Worm (Caenorhabditis elegans) whole organism, young adult: ENCODE data around the gene C08F8.9.
A peak's percentile ranks its signal among the peaks of the same experiment; 100 is the strongest.

Source experiments
- B0035.1 ChIP-seq: sonication (generic microtip); optimal IDR thresholded peaks from 2 replicates; lab custom pipeline; 2016; ENCODE audit warnings: missing genetic modification characterization, mild to moderate bottlenecking, missing compliant biosample characterization, missing genotype, missing genetic modification reagents
- C06A6.2 ChIP-seq: fragments of 200-800 bp; sonication (Bioruptor generic); conservative IDR thresholded peaks from 2 replicates; pipeline ENCODE4 v1.3.6; 2022; ENCODE audit warnings: missing genetic modification characterization, missing compliant biosample characterization
- F22D6.2 ChIP-seq: sonication (generic microtip); optimal IDR thresholded peaks from 2 replicates; lab custom pipeline; 2016; ENCODE audit warnings: mild to moderate bottlenecking, missing genetic modification characterization, missing compliant biosample characterization
- F49E8.2 ChIP-seq: sonication (generic microtip); optimal IDR thresholded peaks from 3 replicates; lab custom pipeline; 2017; ENCODE audit warnings: missing genetic modification characterization, mild to moderate bottlenecking, missing compliant biosample characterization, antibody characterized with exemption, moderate library complexity; ENCODE audit not compliant: insufficient read depth
- F52B5.7 ChIP-seq: sonication (generic microtip); optimal IDR thresholded peaks from 2 replicates; lab custom pipeline; 2016; ENCODE audit warnings: mild to moderate bottlenecking, missing genetic modification characterization, missing compliant biosample characterization
- F55B11.4 ChIP-seq: sonication (generic microtip); optimal IDR thresholded peaks from 2 replicates; lab custom pipeline; 2016; ENCODE audit warnings: missing compliant biosample characterization, missing genetic modification characterization, borderline replicate concordance; ENCODE audit not compliant: insufficient read depth
- F57C9.4 ChIP-seq: sonication (generic microtip); optimal IDR thresholded peaks from 2 replicates; lab custom pipeline; 2017; ENCODE audit warnings: mild to moderate bottlenecking, missing genetic modification characterization, missing compliant biosample characterization
- K11D2.4 ChIP-seq: fragments of 200-800 bp; sonication (Bioruptor generic); IDR thresholded peaks from 2 replicates; pipeline ENCODE4 v1.3.6; 2022; ENCODE audit warnings: missing genetic modification reagents, missing genetic modification characterization, missing compliant biosample characterization
- Y67H2A.10 ChIP-seq: fragments of 200-800 bp; sonication (Bioruptor generic); conservative IDR thresholded peaks from 2 replicates; pipeline ENCODE4 v1.3.6; 2022; ENCODE audit warnings: missing genetic modification reagents, missing genetic modification characterization, missing compliant biosample characterization
- Y79H2A.3 ChIP-seq: fragments of 200-800 bp; sonication (Bioruptor generic); conservative IDR thresholded peaks from 2 replicates; pipeline ENCODE4 v1.3.6; 2022; ENCODE audit warnings: missing genetic modification reagents, missing genetic modification characterization, missing compliant biosample characterization
- ZK185.1 ChIP-seq: sonication (generic microtip); optimal IDR thresholded peaks from 2 replicates; lab custom pipeline; 2016; ENCODE audit warnings: mild to moderate bottlenecking, missing genetic modification characterization, missing compliant biosample characterization; ENCODE audit not compliant: poor library complexity, severe bottlenecking
- akir-1 ChIP-seq: fragments of 200-800 bp; sonication (Bioruptor generic); optimal IDR thresholded peaks from 2 replicates; lab custom pipeline; 2018; ENCODE audit warnings: mild to moderate bottlenecking, missing genetic modification characterization, moderate library complexity, missing compliant biosample characterization
- ama-1 ChIP-seq, 3 experiments: fragments of 150-350 bp in 1 of 3; sonication (generic microtip) in 2 of 3; optimal IDR thresholded peaks; 2 replicates each; lab custom pipeline; 2014 to 2018; ENCODE audit warnings: missing biosample characterization in 2 of 3, missing genetic modification characterization in 2 of 3, missing genetic modification reagents in 2 of 3
- aptf-2 ChIP-seq: fragments of 200-800 bp; sonication (Bioruptor generic); conservative IDR thresholded peaks from 2 replicates; pipeline ENCODE4 v1.3.6; 2022; ENCODE audit warnings: missing genetic modification reagents, missing genetic modification characterization, missing compliant biosample characterization
- attf-3 ChIP-seq: fragments of 200-800 bp; sonication (Bioruptor generic); conservative IDR thresholded peaks from 2 replicates; pipeline ENCODE4 v1.3.6; 2022; ENCODE audit warnings: missing genetic modification reagents, missing genetic modification characterization, missing compliant biosample characterization
- attf-6 ChIP-seq: fragments of 200-800 bp; sonication (Bioruptor generic); IDR thresholded peaks from 2 replicates; pipeline ENCODE4 v1.3.6; 2022; ENCODE audit warnings: missing genetic modification reagents, missing genetic modification characterization, missing compliant biosample characterization
- cebp-2 ChIP-seq: fragments of 200-800 bp; sonication (Bioruptor generic); IDR thresholded peaks from 2 replicates; pipeline ENCODE4 v1.3.6; 2022; ENCODE audit warnings: missing genetic modification characterization, missing compliant biosample characterization
- chd-7 ChIP-seq: sonication (generic microtip); optimal IDR thresholded peaks from 2 replicates; lab custom pipeline; 2016; ENCODE audit warnings: mild to moderate bottlenecking, missing genetic modification characterization, moderate library complexity, missing compliant biosample characterization
- dox-1 ChIP-seq: fragments of 200-800 bp; sonication (Bioruptor generic); IDR thresholded peaks from 2 replicates; pipeline ENCODE4 v1.3.6; 2022; ENCODE audit warnings: missing genetic modification reagents, missing genetic modification characterization, missing compliant biosample characterization
- dpff-1 ChIP-seq: sonication (generic microtip); optimal IDR thresholded peaks from 2 replicates; lab custom pipeline; 2017; ENCODE audit warnings: mild to moderate bottlenecking, missing genetic modification characterization, missing compliant biosample characterization
- egl-18 ChIP-seq: fragments of 200-800 bp; sonication (Bioruptor generic); IDR thresholded peaks from 2 replicates; pipeline ENCODE4 v1.3.6; 2022; ENCODE audit warnings: missing genetic modification reagents, missing genetic modification characterization, missing compliant biosample characterization
- ets-4 ChIP-seq: fragments of 200-800 bp; sonication (Bioruptor generic); optimal IDR thresholded peaks from 2 replicates; lab custom pipeline; 2018; ENCODE audit warnings: mild to moderate bottlenecking, missing genetic modification characterization, missing compliant biosample characterization
- hlh-12 ChIP-seq: sonication (generic microtip); optimal IDR thresholded peaks from 2 replicates; lab custom pipeline; 2016; ENCODE audit warnings: missing genetic modification characterization, missing compliant biosample characterization
- hmg-20 ChIP-seq: fragments of 200-800 bp; sonication (Bioruptor generic); IDR thresholded peaks from 2 replicates; pipeline ENCODE4 v1.3.6; 2022; ENCODE audit warnings: missing genetic modification reagents, missing genetic modification characterization, missing compliant biosample characterization
- hrde-1 ChIP-seq: sonication (generic microtip); optimal IDR thresholded peaks from 2 replicates; lab custom pipeline; 2016; ENCODE audit warnings: missing genetic modification characterization, mild to moderate bottlenecking, missing compliant biosample characterization, moderate library complexity, missing genotype, missing genetic modification reagents, borderline replicate concordance
- lag-1 ChIP-seq: fragments of 200-800 bp; sonication (Bioruptor generic); IDR thresholded peaks from 2 replicates; pipeline ENCODE4 v1.3.6; 2022; ENCODE audit warnings: missing genetic modification reagents, missing genetic modification characterization, missing compliant biosample characterization
- let-607 ChIP-seq, 2 experiments: fragments of 200-800 bp in 1 of 2; sonication (Bioruptor generic) in 1 of 2; sonication (generic microtip) in 1 of 2; optimal IDR thresholded peaks; 2 replicates each; lab custom pipeline; 2016 to 2018; ENCODE audit warnings: mild to moderate bottlenecking in 2 of 2, missing compliant biosample characterization in 2 of 2, missing genetic modification characterization in 2 of 2, moderate library complexity in 2 of 2, missing genotype in 1 of 2
- lin-54 ChIP-seq: fragments of 200-800 bp; sonication (Bioruptor generic); optimal IDR thresholded peaks from 2 replicates; lab custom pipeline; 2018; ENCODE audit warnings: mild to moderate bottlenecking, missing genetic modification characterization, missing compliant biosample characterization
- lsl-1 ChIP-seq: fragments of 200-800 bp; sonication (Bioruptor generic); optimal IDR thresholded peaks from 2 replicates; lab custom pipeline; 2018; ENCODE audit warnings: mild to moderate bottlenecking, missing genetic modification characterization, moderate library complexity, missing compliant biosample characterization
- madf-8 ChIP-seq: fragments of 200-800 bp; sonication (Bioruptor generic); conservative IDR thresholded peaks from 2 replicates; pipeline ENCODE4 v1.3.6; 2022; ENCODE audit warnings: missing genetic modification reagents, missing genetic modification characterization, missing compliant biosample characterization
- nfya-1 ChIP-seq: sonication (generic microtip); optimal IDR thresholded peaks from 2 replicates; lab custom pipeline; 2017; ENCODE audit warnings: antibody characterized with exemption, missing compliant biosample characterization, missing genetic modification characterization, borderline replicate concordance; ENCODE audit not compliant: insufficient read depth
- nfya-2 ChIP-seq: fragments of 200-800 bp; sonication (Bioruptor generic); IDR thresholded peaks from 2 replicates; pipeline ENCODE4 v1.3.6; 2022; ENCODE audit warnings: missing genetic modification reagents, missing genetic modification characterization, missing compliant biosample characterization
- nfyb-1 ChIP-seq: fragments of 200-800 bp; sonication (Bioruptor generic); IDR thresholded peaks from 2 replicates; pipeline ENCODE4 v1.3.6; 2022; ENCODE audit warnings: missing genetic modification reagents, missing genetic modification characterization, missing compliant biosample characterization
- nhr-179 ChIP-seq: sonication (generic microtip); optimal IDR thresholded peaks from 2 replicates; lab custom pipeline; 2016; ENCODE audit warnings: mild to moderate bottlenecking, missing genetic modification characterization, missing compliant biosample characterization
- nhr-27 ChIP-seq: fragments of 200-800 bp; sonication (Bioruptor generic); optimal IDR thresholded peaks from 2 replicates; lab custom pipeline; 2018; ENCODE audit warnings: mild to moderate bottlenecking, missing genetic modification characterization, moderate library complexity, missing compliant biosample characterization
- nhr-90 ChIP-seq: sonication (generic microtip); optimal IDR thresholded peaks from 2 replicates; lab custom pipeline; 2016; ENCODE audit warnings: missing genotype, mild to moderate bottlenecking, missing genetic modification characterization, missing compliant biosample characterization
- pha-4 ChIP-seq: fragments of 150-350 bp; sonication (generic microtip); optimal IDR thresholded peaks from 2 replicates; lab custom pipeline; 2014; ENCODE audit warnings: missing biosample characterization, missing genetic modification reagents, missing genetic modification characterization
- snpc-3.4 ChIP-seq: sonication (generic microtip); optimal IDR thresholded peaks from 2 replicates; lab custom pipeline; 2017; ENCODE audit warnings: missing genetic modification characterization, mild to moderate bottlenecking, missing compliant biosample characterization, antibody characterized with exemption, moderate library complexity, missing genotype, missing genetic modification reagents
- sptf-2 ChIP-seq: fragments of 200-800 bp; sonication (Bioruptor generic); optimal IDR thresholded peaks from 2 replicates; lab custom pipeline; 2018; ENCODE audit warnings: mild to moderate bottlenecking, missing genetic modification characterization, missing compliant biosample characterization
- tbx-9 ChIP-seq: sonication (generic microtip); optimal IDR thresholded peaks from 2 replicates; lab custom pipeline; 2016; ENCODE audit warnings: borderline replicate concordance, missing genetic modification characterization, inconsistent platforms, missing compliant biosample characterization
- tlf-1 ChIP-seq: fragments of 200-800 bp; sonication (Bioruptor generic); optimal IDR thresholded peaks from 2 replicates; lab custom pipeline; 2018; ENCODE audit warnings: mild to moderate bottlenecking, missing genetic modification characterization, missing compliant biosample characterization
- zim-3 ChIP-seq: sonication (generic microtip); optimal IDR thresholded peaks from 2 replicates; lab custom pipeline; 2017; ENCODE audit warnings: mild to moderate bottlenecking, missing genetic modification characterization, moderate library complexity, missing compliant biosample characterization
- ztf-25 ChIP-seq: fragments of 200-800 bp; sonication (Bioruptor generic); IDR thresholded peaks from 2 replicates; pipeline ENCODE4 v1.3.6; 2022; ENCODE audit warnings: missing genetic modification reagents, missing genetic modification characterization, missing compliant biosample characterization
- ztf-28 ChIP-seq: fragments of 200-800 bp; sonication (Bioruptor generic); IDR thresholded peaks from 2 replicates; pipeline ENCODE4 v1.3.6; 2022; ENCODE audit warnings: missing genetic modification reagents, missing genetic modification characterization, missing compliant biosample characterization
- ztf-3 ChIP-seq: fragments of 200-800 bp; sonication (Bioruptor generic); optimal IDR thresholded peaks from 2 replicates; lab custom pipeline; 2018; ENCODE audit warnings: mild to moderate bottlenecking, missing genetic modification characterization, missing compliant biosample characterization
- ztf-6 ChIP-seq: fragments of 200-800 bp; sonication (Bioruptor generic); IDR thresholded peaks from 2 replicates; pipeline ENCODE4 v1.3.6; 2022; ENCODE audit warnings: missing genetic modification reagents, missing genetic modification characterization, missing compliant biosample characterization

The C08F8.9 gene

DNA sequence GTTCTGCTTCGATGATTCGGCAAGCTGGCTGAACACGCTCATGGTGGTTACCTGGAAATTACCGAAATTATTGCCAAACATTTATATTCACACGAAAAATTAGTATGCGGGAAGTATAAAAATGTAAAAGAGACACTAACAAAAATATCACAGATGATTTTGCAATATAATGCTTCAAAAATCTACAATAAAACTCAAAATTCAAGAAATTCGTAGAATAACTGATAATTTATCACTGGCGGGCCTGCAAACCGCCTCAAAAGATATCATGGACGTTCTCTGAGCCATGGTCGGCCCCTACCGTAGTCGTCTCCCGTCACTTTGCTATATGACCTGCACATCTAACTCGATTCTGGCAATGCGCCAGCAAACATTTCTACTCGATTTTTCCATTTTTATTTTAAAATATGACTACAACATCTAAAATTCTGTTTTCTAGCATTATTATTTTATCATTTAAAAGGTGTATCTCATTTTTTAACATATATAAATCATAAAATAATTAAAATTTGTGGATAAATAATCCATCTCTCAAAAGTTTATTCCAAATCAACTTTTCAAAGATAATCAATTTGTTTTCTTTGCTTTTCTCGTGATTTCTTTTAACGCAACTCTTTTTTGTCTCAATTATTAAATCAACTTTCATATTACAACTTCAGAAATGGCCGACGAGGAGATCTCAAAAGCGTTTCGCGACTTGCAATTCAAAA is 28.8 kb downstream of the C08F8.9 start, which contains the start of the genes F01G4.6 and pfd-1 (continued):
- TF ChIP-seq nfya-2 (GFP tag; lab: Robert Waterston, UW) = no peak
- no peak for TF ChIP-seq B0035.1 (tag; lab: Kevin White, UChicago)
- TF ChIP-seq K11D2.4 = peak; percentile 88
- TF ChIP-seq snpc-3.4 (tag; lab: Kevin White, UChicago) = peak; percentile 57
- peak; percentile 89 for TF ChIP-seq tlf-1 (GFP tag; lab: Kevin White, UChicago)
- TF ChIP-seq akir-1 (GFP tag; lab: Kevin White, UChicago) = no peak
- peak; percentile 69 for TF ChIP-seq pha-4 (tag; lab: Kevin White, UChicago)
- TF ChIP-seq madf-8 (GFP tag; lab: Robert Waterston, UW) = no peak; the same call in 1 of the 2 replicates
- no peak for TF ChIP-seq Y79H2A.3 (GFP tag; lab: Robert Waterston, UW)
- no peak for TF ChIP-seq nhr-90 (tag; lab: Kevin White, UChicago)
- peak; percentile 80 for TF ChIP-seq lsl-1 (GFP tag; lab: Kevin White, UChicago)
- peak; percentile 95 for TF ChIP-seq nfyb-1 (GFP tag; lab: Robert Waterston, UW)
- no peak for TF ChIP-seq sptf-2
- TF ChIP-seq Y67H2A.10 (GFP tag; lab: Robert Waterston, UW) = peak; percentile 41; the same call in 1 of the 2 replicates
- TF ChIP-seq attf-3 (GFP tag; lab: Robert Waterston, UW) = peak; percentile 43; the same call in 1 of the 2 replicates
- no peak for TF ChIP-seq hrde-1 (tag; lab: Kevin White, UChicago)
- no peak for TF ChIP-seq zim-3 (tag; lab: Kevin White, UChicago)
- peak; percentile 46; the same call in 1 of the 2 replicates for TF ChIP-seq hmg-20 (GFP tag; lab: Robert Waterston, UW)
- no peak for TF ChIP-seq egl-18
- no peak for TF ChIP-seq F49E8.2 (tag; lab: Kevin White, UChicago)
- no peak for TF ChIP-seq ztf-25 (GFP tag; lab: Robert Waterston, UW)
- no peak for TF ChIP-seq F57C9.4 (tag; lab: Kevin White, UChicago)
- no peak for TF ChIP-seq ztf-28
- TF ChIP-seq nhr-179 = no peak
- no peak for TF ChIP-seq attf-6
- peak; percentile 11 for TF ChIP-seq chd-7 (tag; lab: Kevin White, UChicago)
- no peak for TF ChIP-seq tbx-9 (tag; lab: Kevin White, UChicago)
- TF ChIP-seq ama-1 (optimal IDR thresholded peaks at IDR 0.05; lab: Kevin White, UChicago) = no peak
- no peak for TF ChIP-seq ama-1 (GFP tag; optimal IDR thresholded peaks at IDR 0.05; lab: Kevin White, UChicago)
- TF ChIP-seq nfya-1 (tag; lab: Kevin White, UChicago) = no peak
- peak; percentile 85 for TF ChIP-seq ZK185.1 (tag; lab: Kevin White, UChicago)
- peak; percentile 23 for TF ChIP-seq F22D6.2
- TF ChIP-seq cebp-2 (GFP tag; lab: Robert Waterston, UW) = no peak
- TF ChIP-seq hlh-12 (tag; lab: Kevin White, UChicago) = no peak
- TF ChIP-seq ets-4 (GFP tag; lab: Kevin White, UChicago) = no peak
- peak; percentile 84 for TF ChIP-seq lin-54 (GFP tag; lab: Kevin White, UChicago)
- no peak for TF ChIP-seq lag-1
- TF ChIP-seq C06A6.2 = peak; percentile 87
- TF ChIP-seq F55B11.4 (tag; lab: Kevin White, UChicago) = no peak
- TF ChIP-seq dox-1 (GFP tag; lab: Robert Waterston, UW) = peak; percentile 52; the same call in 1 of the 2 replicates
- no peak for TF ChIP-seq ztf-3 (GFP tag; lab: Kevin White, UChicago)
- peak in 1 of 2 experiments; percentile 79 for TF ChIP-seq let-607 (tag; optimal IDR thresholded peaks at IDR 0.05; lab: Kevin White, UChicago)
- no peak for TF ChIP-seq aptf-2
- TF ChIP-seq dpff-1 (tag; lab: Kevin White, UChicago) = no peak
- TF ChIP-seq F52B5.7 (tag; lab: Kevin White, UChicago) = no peak
- no peak for TF ChIP-seq nhr-27 (tag; lab: Kevin White, UChicago)
- TF ChIP-seq ztf-6 (GFP tag; lab: Robert Waterston, UW) = no peak
